Worm (Caenorhabditis elegans) whole organism, L4/young adult: Measurements from ENCODE around the gene B0222.15.
A peak's percentile ranks its signal among the peaks of the same experiment; 100 is the strongest.

ENCODE experiments used
- W03F9.2 ChIP-seq: fragments of 150-350 bp; optimal IDR thresholded peaks from 2 replicates; lab custom pipeline; 2014; ENCODE audit warnings: missing biosample characterization, missing genetic modification characterization
- dao-5 ChIP-seq: sonication (generic microtip); optimal IDR thresholded peaks from 2 replicates; lab custom pipeline; 2016; ENCODE audit warnings: missing genotype, missing genetic modification characterization, moderate library complexity, missing compliant biosample characterization
- him-1 ChIP-seq: sonication (generic microtip); optimal IDR thresholded peaks from 2 replicates; lab custom pipeline; 2016; ENCODE audit warnings: missing genotype, missing genetic modification reagents, missing genetic modification characterization, missing compliant biosample characterization

DNA sequence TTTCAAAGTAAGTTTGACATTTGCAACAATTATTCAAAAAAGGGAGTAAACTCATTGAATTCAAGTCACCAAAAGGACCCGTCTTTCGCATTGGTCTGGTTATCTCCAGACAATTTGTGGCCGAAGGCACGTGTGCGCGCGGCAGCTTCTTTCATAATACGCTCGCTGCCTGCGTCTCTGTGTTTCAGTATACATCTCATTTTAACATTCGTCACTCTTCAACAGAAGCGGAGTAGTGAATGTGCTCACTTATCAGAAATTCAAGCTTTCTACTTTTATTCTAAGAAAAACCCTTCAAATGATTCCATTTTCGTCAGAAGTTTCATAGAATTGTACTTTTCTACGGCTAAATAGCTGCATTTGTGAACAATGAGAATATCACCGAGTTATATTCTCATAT is 28.0 kb downstream of the B0222.15 start:
- TF ChIP-seq dao-5 (no peak), W03F9.2 (no peak), him-1 (tag; lab: Kevin White, UChicago) (peak; percentile 36)
